Fruit fly (Drosophila melanogaster) whole organism, embryonic: ENCODE results near the gene Ced-12.

Experiments
- BEAF-32 ChIP-seq: fragments of 200-800 bp; sonication (Bioruptor generic); optimal IDR thresholded peaks from 3 replicates; lab custom pipeline; 2017; ENCODE audit warnings: missing biosample characterization, missing genetic modification characterization, mild to moderate bottlenecking, moderate library complexity, missing genetic modification reagents
- CG12155 ChIP-seq: fragments of 200-800 bp; sonication (Bioruptor generic); optimal IDR thresholded peaks from 3 replicates; lab custom pipeline; 2016; ENCODE audit warnings: missing biosample characterization, missing genetic modification characterization
- CG13287 ChIP-seq: fragments of 200-800 bp; sonication (Bioruptor generic); IDR thresholded peaks from 2 replicates; pipeline ENCODE4 v1.3.6; 2022; ENCODE audit warnings: missing biosample characterization, missing genetic modification characterization; ENCODE audit not compliant: partially characterized antibody
- CG15514 ChIP-seq: fragments of 200-800 bp; sonication (Bioruptor generic); optimal IDR thresholded peaks from 3 replicates; lab custom pipeline; 2017; ENCODE audit warnings: missing biosample characterization, missing genetic modification characterization, mild to moderate bottlenecking, moderate library complexity, missing genetic modification reagents
- CG15601 ChIP-seq: fragments of 200-800 bp; sonication (Bioruptor generic); optimal IDR thresholded peaks from 3 replicates; lab custom pipeline; 2019; ENCODE audit warnings: missing biosample characterization, mild to moderate bottlenecking, missing genetic modification characterization, moderate library complexity
- CG16779 ChIP-seq: fragments of 200-800 bp; sonication (Bioruptor generic); IDR thresholded peaks from 2 replicates; pipeline ENCODE4 v1.3.6; 2022; ENCODE audit warnings: missing biosample characterization, missing genetic modification characterization
- CG17829 ChIP-seq: fragments of 200-800 bp; optimal IDR thresholded peaks from 2 replicates; lab custom pipeline; 2019; ENCODE audit warnings: missing biosample characterization, mild to moderate bottlenecking, missing genetic modification characterization, moderate library complexity
- CG18599 ChIP-seq: fragments of 200-800 bp; sonication (Bioruptor generic); optimal IDR thresholded peaks from 3 replicates; lab custom pipeline; 2017; ENCODE audit warnings: missing biosample characterization, missing genetic modification characterization, mild to moderate bottlenecking, moderate library complexity, missing genetic modification reagents
- CG34224 ChIP-seq: fragments of 200-800 bp; sonication (Bioruptor generic); IDR thresholded peaks from 3 replicates; pipeline ENCODE4 v1.3.6; 2022; ENCODE audit warnings: missing biosample characterization, missing genetic modification characterization; ENCODE audit not compliant: partially characterized antibody
- CG42726 ChIP-seq: fragments of 200-800 bp; sonication (Bioruptor generic); IDR thresholded peaks from 2 replicates; pipeline ENCODE4 v1.3.6; 2022; ENCODE audit warnings: missing biosample characterization, missing genetic modification characterization; ENCODE audit not compliant: partially characterized antibody
- CG4617 ChIP-seq: fragments of 200-800 bp; sonication (Bioruptor generic); optimal IDR thresholded peaks from 3 replicates; lab custom pipeline; 2016; ENCODE audit warnings: missing biosample characterization, missing genetic modification characterization, borderline replicate concordance
- CG8290 ChIP-seq, 3 experiments: fragments of 200-800 bp; sonication (Bioruptor generic); optimal IDR thresholded peaks; 2 replicates each; lab custom pipeline; 2016 to 2019; ENCODE audit warnings: missing biosample characterization in 3 of 3, missing genetic modification characterization in 3 of 3, mild to moderate bottlenecking in 2 of 3, moderate library complexity in 1 of 3
- Dp ChIP-seq: fragments of 200-800 bp; sonication (Bioruptor generic); optimal IDR thresholded peaks from 2 replicates; lab custom pipeline; 2018; ENCODE audit warnings: missing biosample characterization, mild to moderate bottlenecking, missing genetic modification characterization, moderate library complexity
- Ets97D ChIP-seq: fragments of 200-800 bp; sonication (Bioruptor generic); optimal IDR thresholded peaks from 3 replicates; lab custom pipeline; 2016; ENCODE audit warnings: missing biosample characterization, missing genetic modification characterization
- Fer1 ChIP-seq: fragments of 200-800 bp; sonication (Bioruptor generic); optimal IDR thresholded peaks from 2 replicates; lab custom pipeline; 2017; ENCODE audit warnings: missing biosample characterization, mild to moderate bottlenecking, missing genetic modification characterization
- Gsc ChIP-seq: fragments of 200-800 bp; sonication (Bioruptor generic); IDR thresholded peaks from 2 replicates; pipeline ENCODE4 v1.3.6; 2022; ENCODE audit warnings: missing biosample characterization, missing genetic modification characterization
- Hand ChIP-seq: fragments of 200-800 bp; sonication (Bioruptor generic); optimal IDR thresholded peaks from 2 replicates; lab custom pipeline; 2017; ENCODE audit warnings: mild to moderate bottlenecking, missing biosample characterization, missing genetic modification reagents, missing genetic modification characterization
- Jarid2 ChIP-seq: fragments of 200-800 bp; sonication (Bioruptor generic); optimal IDR thresholded peaks from 3 replicates; lab custom pipeline; 2017; ENCODE audit warnings: mild to moderate bottlenecking, missing biosample characterization, missing genetic modification reagents, missing genetic modification characterization
- Pdp1 ChIP-seq, 2 experiments: fragments of 200-800 bp; sonication (Bioruptor generic); optimal IDR thresholded peaks; 3 replicates each; lab custom pipeline; 2016; ENCODE audit warnings: missing biosample characterization in 2 of 2, missing genetic modification characterization in 2 of 2, mild to moderate bottlenecking in 1 of 2, moderate library complexity in 1 of 2
- Ssrp ChIP-seq: fragments of 200-800 bp; sonication (Bioruptor generic); optimal IDR thresholded peaks from 2 replicates; lab custom pipeline; 2018; ENCODE audit warnings: missing biosample characterization, mild to moderate bottlenecking, missing genetic modification characterization, moderate library complexity
- Vsx1 ChIP-seq: fragments of 200-800 bp; sonication (Bioruptor generic); optimal IDR thresholded peaks from 2 replicates; lab custom pipeline; 2017; ENCODE audit warnings: missing biosample characterization, mild to moderate bottlenecking, missing genetic modification characterization, missing genetic modification reagents
- chinmo ChIP-seq: fragments of 200-800 bp; sonication (Bioruptor generic); IDR thresholded peaks from 4 replicates; pipeline ENCODE4 v1.3.6; 2022; ENCODE audit warnings: missing biosample characterization, missing genetic modification characterization; ENCODE audit not compliant: partially characterized antibody
- ci ChIP-seq: fragments of 200-800 bp; sonication (Bioruptor generic); IDR thresholded peaks from 3 replicates; pipeline ENCODE4 v1.3.6; 2022; ENCODE audit warnings: missing biosample characterization, missing genetic modification characterization
- da ChIP-seq: fragments of 200-800 bp; sonication (Bioruptor generic); optimal IDR thresholded peaks from 2 replicates; lab custom pipeline; 2016; ENCODE audit warnings: missing biosample characterization, missing genetic modification characterization
- exex ChIP-seq: fragments of 200-800 bp; sonication (Bioruptor generic); optimal IDR thresholded peaks from 4 replicates; lab custom pipeline; 2018; ENCODE audit warnings: missing biosample characterization, mild to moderate bottlenecking, missing genetic modification characterization, moderate library complexity
- gcm2 ChIP-seq: fragments of 200-800 bp; sonication (Bioruptor generic); optimal IDR thresholded peaks from 2 replicates; lab custom pipeline; 2016; ENCODE audit warnings: missing biosample characterization, missing genetic modification characterization
- hkb ChIP-seq, 2 experiments: fragments of 200-800 bp in 1 of 2; fragments of >200 bp in 1 of 2; sonication (Bioruptor generic) in 1 of 2; IDR thresholded peaks in 1 of 2; optimal IDR thresholded peaks in 1 of 2; 2 replicates each; pipeline versions ENCODE4 v1.3.6 to Lab custom; 2017 to 2022; ENCODE audit warnings: missing biosample characterization in 1 of 2, missing genetic modification characterization in 1 of 2
- knrl ChIP-seq: fragments of 200-800 bp; sonication (Bioruptor generic); IDR thresholded peaks from 3 replicates; pipeline ENCODE4 v1.3.6; 2022; ENCODE audit warnings: missing biosample characterization, missing genetic modification characterization; ENCODE audit not compliant: partially characterized antibody
- nerfin-2 ChIP-seq: fragments of 200-800 bp; sonication (Bioruptor generic); IDR thresholded peaks from 2 replicates; pipeline ENCODE4 v1.3.6; 2022; ENCODE audit warnings: missing biosample characterization, missing genetic modification characterization; ENCODE audit not compliant: partially characterized antibody
- otp ChIP-seq: fragments of 200-800 bp; sonication (Bioruptor generic); IDR thresholded peaks from 3 replicates; pipeline ENCODE4, ENCODE4 v1.3.6; 2022; ENCODE audit warnings: missing biosample characterization, missing genetic modification characterization
- sd ChIP-seq: fragments of 200-800 bp; sonication (Bioruptor generic); optimal IDR thresholded peaks from 3 replicates; lab custom pipeline; 2018; ENCODE audit warnings: missing biosample characterization, mild to moderate bottlenecking, missing genetic modification characterization, moderate library complexity
- stwl ChIP-seq: fragments of 200-800 bp; sonication (Bioruptor generic); optimal IDR thresholded peaks from 3 replicates; lab custom pipeline; 2018; ENCODE audit warnings: missing biosample characterization, mild to moderate bottlenecking, missing genetic modification characterization, moderate library complexity

Ced-12 gene

DNA sequence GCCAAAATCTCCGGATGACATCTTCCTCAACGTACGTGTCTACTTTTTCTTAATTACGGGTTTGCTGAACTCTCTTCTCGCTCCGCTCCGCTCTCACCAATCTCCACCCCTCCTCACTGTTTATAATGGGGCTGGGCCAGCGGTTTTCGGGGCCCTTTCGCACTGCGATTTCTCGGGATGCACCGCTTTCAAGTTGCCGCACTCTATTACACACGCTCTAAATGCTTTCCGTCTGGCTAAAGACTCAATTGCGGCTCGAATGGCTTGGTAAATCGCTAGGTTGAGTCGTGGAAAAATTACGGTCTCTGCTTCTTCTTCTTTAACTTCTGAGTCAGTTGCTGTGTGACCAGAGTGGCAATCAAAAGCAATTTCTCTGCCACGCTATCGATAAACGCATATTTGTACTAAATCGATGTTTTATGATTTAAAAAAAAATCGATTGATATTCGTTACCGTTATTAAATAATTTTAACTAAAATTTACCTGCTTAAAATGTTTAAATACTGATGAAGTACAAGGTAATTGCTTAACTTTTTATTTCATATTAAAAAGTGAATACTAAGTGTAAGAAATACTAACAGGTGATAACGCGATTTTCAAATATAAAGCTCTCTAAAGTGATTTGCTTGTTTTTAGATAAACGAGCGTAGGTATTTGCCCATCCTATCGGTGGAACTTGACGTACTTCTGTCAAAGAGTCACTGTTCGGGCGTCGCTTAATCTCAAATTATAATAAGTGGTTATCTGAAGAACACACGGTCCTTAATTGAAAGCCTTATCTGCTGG is 11.3 kb downstream of the Ced-12 start, which contains the start of the genes Rab6 and Phae1 (continued):
- TF ChIP-seq Ssrp (no peak), otp (GFP tag; lab: Robert Waterston, UW) (no peak), Ets97D (GFP tag; lab: Kevin White, UChicago) (peak; percentile 55), CG12155 (no peak), Vsx1 (GFP tag; lab: Kevin White, UChicago) (no peak), da (no peak), sd (peak; percentile 86), nerfin-2 (GFP tag; lab: Robert Waterston, UW) (peak; percentile 63; the same call in 1 of the 2 replicates), CG4617 (GFP tag; lab: Kevin White, UChicago) (peak; percentile 95), CG13287 (GFP tag; lab: Robert Waterston, UW) (peak; percentile 84), Dp (GFP tag; lab: Kevin White, UChicago) (peak; percentile 67), knrl (GFP tag; lab: Robert Waterston, UW) (peak; percentile 82), chinmo (GFP tag; lab: Robert Waterston, UW) (peak; percentile 84), gcm2 (GFP tag; lab: Kevin White, UChicago) (no peak), Pdp1 (GFP tag; optimal IDR thresholded peaks at IDR 0.05; lab: Kevin White, UChicago) (peak in 1 of 2 experiments; percentile 27), CG15514 (GFP tag; lab: Kevin White, UChicago) (peak; percentile 35), hkb (optimal IDR thresholded peaks at IDR 0.05; lab: Kevin White, UChicago) (no peak), hkb (GFP tag; IDR thresholded peaks at IDR 0.05; lab: Robert Waterston, UW) (0 out of 2 replicates have a peak, but pooled peaks have one; percentile 34), CG17829 (tag; lab: Kevin White, UChicago) (peak; percentile 24), CG15601 (peak; percentile 22), BEAF-32 (peak; percentile 75), CG34224 (GFP tag; lab: Robert Waterston, UW) (peak; percentile 71), Fer1 (GFP tag; lab: Kevin White, UChicago) (no peak), stwl (tag; lab: Kevin White, UChicago) (peak; percentile 98), CG18599 (GFP tag; lab: Kevin White, UChicago) (no peak), Hand (GFP tag; lab: Kevin White, UChicago) (no peak)

DNA sequence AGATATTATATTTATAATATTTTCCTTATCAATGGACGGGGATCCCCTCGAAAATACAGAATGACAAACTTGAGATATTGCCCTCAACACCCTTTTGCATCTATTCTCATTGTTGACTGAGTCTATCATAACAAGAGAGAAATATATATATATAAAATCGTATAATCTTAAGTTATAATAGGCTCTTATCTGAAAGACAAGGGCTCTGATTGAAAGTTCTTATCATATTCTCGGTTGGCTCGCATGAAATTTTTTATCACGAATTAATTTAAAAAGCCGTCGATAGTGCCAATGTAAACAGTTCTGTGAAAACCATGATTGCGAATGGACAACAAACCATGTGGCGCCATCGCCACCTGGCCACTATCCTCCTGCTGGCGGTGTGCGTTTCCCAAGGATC is 13.2 kb downstream of the Ced-12 start, which contains the start of gene Phae2:
TSS of gene Phae2 (plus strand) at position 301 of the 400 bp plus-strand sequence.
- TF ChIP-seq exex (tag; lab: Kevin White, UChicago) (peak; percentile 50), ci (no peak), CG12155 (no peak), CG8290 (GFP tag; optimal IDR thresholded peaks at IDR 0.05; lab: Kevin White, UChicago) (no peak), CG8290 (tag; optimal IDR thresholded peaks at IDR 0.05; lab: Kevin White, UChicago) (no peak), Gsc (GFP tag; lab: Robert Waterston, UW) (no peak), CG16779 (GFP tag; lab: Robert Waterston, UW) (no peak), CG42726 (GFP tag; lab: Robert Waterston, UW) (0 out of 2 replicates have a peak, but pooled peaks have one; percentile 6), Jarid2 (GFP tag; lab: Kevin White, UChicago) (no peak)
